Worm (Caenorhabditis elegans) whole organism, midembryonic: ENCODE results near the gene F16H6.3.

Experiments
- T22C8.4 ChIP-seq: fragments of 200-800 bp; sonication (Bioruptor generic); IDR thresholded peaks from 2 replicates; pipeline ENCODE4 v1.3.6; 2022; ENCODE audit warnings: missing genetic modification characterization, missing compliant biosample characterization
- cog-1 ChIP-seq: sonication (generic microtip); optimal IDR thresholded peaks from 2 replicates; lab custom pipeline; 2016; ENCODE audit warnings: missing genetic modification characterization, missing compliant biosample characterization
- flt-1 ChIP-seq: fragments of 200-800 bp; sonication (Bioruptor generic); IDR thresholded peaks from 2 replicates; pipeline ENCODE4 v1.3.6; 2022; ENCODE audit warnings: missing genetic modification characterization, missing compliant biosample characterization
- klf-2 ChIP-seq: fragments of 200-800 bp; sonication (Bioruptor generic); conservative IDR thresholded peaks from 2 replicates; pipeline ENCODE4 v1.3.6; 2022; ENCODE audit warnings: missing genetic modification reagents, missing genetic modification characterization, missing compliant biosample characterization
- med-1 ChIP-seq: sonication (generic microtip); optimal IDR thresholded peaks from 2 replicates; lab custom pipeline; 2017; ENCODE audit warnings: missing genetic modification characterization, mild to moderate bottlenecking, missing compliant biosample characterization, antibody characterized with exemption, missing genetic modification reagents; ENCODE audit not compliant: insufficient read depth
- ref-1 ChIP-seq: fragments of 200-800 bp; sonication (Bioruptor generic); conservative IDR thresholded peaks from 2 replicates; pipeline ENCODE4 v1.3.6; 2022; ENCODE audit warnings: missing genetic modification reagents, missing genetic modification characterization, missing compliant biosample characterization
- tab-1 ChIP-seq: fragments of 200-800 bp; sonication (Bioruptor generic); IDR thresholded peaks from 2 replicates; pipeline ENCODE4 v1.3.6; 2022; ENCODE audit warnings: missing genetic modification characterization, missing compliant biosample characterization
- ztf-23 ChIP-seq: fragments of 200-800 bp; sonication (Bioruptor generic); IDR thresholded peaks from 2 replicates; pipeline ENCODE4 v1.3.6; 2022; ENCODE audit warnings: missing genetic modification reagents, missing genetic modification characterization, missing compliant biosample characterization
- ztf-29 ChIP-seq: fragments of 200-800 bp; sonication (Bioruptor generic); IDR thresholded peaks from 2 replicates; pipeline ENCODE4 v1.3.6; 2022; ENCODE audit warnings: missing genetic modification reagents, missing genetic modification characterization, missing compliant biosample characterization

- TF ChIP-seq ref-1 (GFP tag; lab: Robert Waterston, UW), result no peak
- TF ChIP-seq flt-1 (GFP tag; lab: Robert Waterston, UW), result no peak
- no peak for TF ChIP-seq ztf-29 (GFP tag; lab: Robert Waterston, UW)
- no peak for TF ChIP-seq klf-2 (GFP tag; lab: Robert Waterston, UW)
- no peak for TF ChIP-seq ztf-23 (GFP tag; lab: Robert Waterston, UW)
- no peak for TF ChIP-seq med-1 (GFP tag; lab: Kevin White, UChicago)
- TF ChIP-seq cog-1 (tag; lab: Kevin White, UChicago), result no peak
- TF ChIP-seq T22C8.4 (GFP tag; lab: Robert Waterston, UW), result no peak
- no peak for TF ChIP-seq tab-1 (GFP tag; lab: Robert Waterston, UW)
These were observed 49.0 kb upstream of the F16H6.3 start, which contains the start of gene C14A6.3 for ce11 chrV:18146077-18146476.
